Worm (Caenorhabditis elegans) whole organism, mixed stage, embryonic: ENCODE data around the gene nhr-290.

ENCODE experiments used
- M03D4.4 ChIP-seq: sonication (generic microtip); optimal IDR thresholded peaks from 2 replicates; lab custom pipeline; 2017; ENCODE audit warnings: mild to moderate bottlenecking, missing genetic modification characterization, missing compliant biosample characterization
- blmp-1 ChIP-seq: fragments of 150-350 bp; optimal IDR thresholded peaks from 2 replicates; lab custom pipeline; 2014; ENCODE audit warnings: missing biosample characterization, missing genetic modification characterization
- ceh-39 ChIP-seq: fragments of 150-350 bp; optimal IDR thresholded peaks from 2 replicates; lab custom pipeline; 2014; ENCODE audit warnings: missing biosample characterization, missing genetic modification characterization
- ceh-43 ChIP-seq: fragments of 200-800 bp; sonication (Bioruptor generic); optimal IDR thresholded peaks from 2 replicates; lab custom pipeline; 2018; ENCODE audit warnings: mild to moderate bottlenecking, missing genetic modification characterization, moderate library complexity, missing compliant biosample characterization
- ceh-83 ChIP-seq: fragments of 200-800 bp; sonication (Bioruptor generic); optimal IDR thresholded peaks from 2 replicates; lab custom pipeline; 2018; ENCODE audit warnings: mild to moderate bottlenecking, missing genetic modification characterization, missing compliant biosample characterization
- ces-1 ChIP-seq: fragments of 150-350 bp; optimal IDR thresholded peaks from 2 replicates; lab custom pipeline; 2014; ENCODE audit warnings: missing biosample characterization, missing genetic modification reagents, missing genetic modification characterization
- cnd-1 ChIP-seq: fragments of 200-800 bp; sonication (Bioruptor generic); optimal IDR thresholded peaks from 2 replicates; lab custom pipeline; 2018; ENCODE audit warnings: mild to moderate bottlenecking, missing genetic modification characterization, missing compliant biosample characterization
- drap-1 ChIP-seq: fragments of 200-800 bp; sonication (Bioruptor generic); optimal IDR thresholded peaks from 3 replicates; lab custom pipeline; 2018; ENCODE audit warnings: mild to moderate bottlenecking, missing genetic modification characterization, missing compliant biosample characterization
- elt-1 ChIP-seq: sonication (generic microtip); optimal IDR thresholded peaks from 2 replicates; lab custom pipeline; 2017; ENCODE audit warnings: missing genetic modification characterization, mild to moderate bottlenecking, missing compliant biosample characterization, antibody characterized with exemption, moderate library complexity, borderline replicate concordance; ENCODE audit not compliant: insufficient read depth
- elt-3 ChIP-seq: fragments of 150-350 bp; optimal IDR thresholded peaks from 2 replicates; lab custom pipeline; 2014; ENCODE audit warnings: missing biosample characterization, missing genetic modification characterization
- flh-1 ChIP-seq: fragments of 200-800 bp; sonication (Bioruptor generic); optimal IDR thresholded peaks from 2 replicates; lab custom pipeline; 2018; ENCODE audit warnings: mild to moderate bottlenecking, missing genetic modification characterization, moderate library complexity, missing compliant biosample characterization
- ham-2 ChIP-seq: fragments of 200-800 bp; sonication (Bioruptor generic); optimal IDR thresholded peaks from 2 replicates; lab custom pipeline; 2018; ENCODE audit warnings: mild to moderate bottlenecking, missing genetic modification characterization, missing compliant biosample characterization
- hlh-1 ChIP-seq: fragments of 150-350 bp; optimal IDR thresholded peaks from 2 replicates; lab custom pipeline; 2014; ENCODE audit warnings: missing biosample characterization, missing genetic modification reagents, missing genetic modification characterization
- lin-13 ChIP-seq: fragments of 150-350 bp; optimal IDR thresholded peaks from 2 replicates; lab custom pipeline; 2014; ENCODE audit warnings: missing biosample characterization, missing genetic modification characterization
- lin-32 ChIP-seq: fragments of 200-800 bp; sonication (Bioruptor generic); optimal IDR thresholded peaks from 2 replicates; lab custom pipeline; 2018; ENCODE audit warnings: mild to moderate bottlenecking, missing genetic modification characterization, missing compliant biosample characterization
- lsy-2 ChIP-seq: fragments of 150-350 bp; optimal IDR thresholded peaks from 2 replicates; lab custom pipeline; 2014; ENCODE audit warnings: missing biosample characterization, missing genetic modification characterization
- mab-5 ChIP-seq: fragments of 150-350 bp; optimal IDR thresholded peaks from 2 replicates; lab custom pipeline; 2014; ENCODE audit warnings: missing biosample characterization, missing genetic modification characterization
- mep-1 ChIP-seq: fragments of 150-350 bp; optimal IDR thresholded peaks from 2 replicates; lab custom pipeline; 2017; ENCODE audit warnings: missing biosample characterization, missing genetic modification reagents, missing genetic modification characterization, inconsistent platforms
- mls-2 ChIP-seq: sonication (generic microtip); optimal IDR thresholded peaks from 2 replicates; lab custom pipeline; 2016; ENCODE audit warnings: mild to moderate bottlenecking, missing genetic modification characterization, moderate library complexity, missing compliant biosample characterization
- nhr-12 ChIP-seq: fragments of 150-350 bp; optimal IDR thresholded peaks from 2 replicates; lab custom pipeline; 2014; ENCODE audit warnings: missing biosample characterization, missing genetic modification characterization
- nhr-2 ChIP-seq: fragments of 150-350 bp; optimal IDR thresholded peaks from 2 replicates; lab custom pipeline; 2014; ENCODE audit warnings: missing biosample characterization, missing genetic modification characterization
- nhr-237 ChIP-seq: fragments of 150-350 bp; optimal IDR thresholded peaks from 2 replicates; lab custom pipeline; 2014; ENCODE audit warnings: missing biosample characterization, missing genetic modification characterization
- nhr-28 ChIP-seq: fragments of 150-350 bp; optimal IDR thresholded peaks from 2 replicates; lab custom pipeline; 2014; ENCODE audit warnings: missing biosample characterization, missing genetic modification characterization
- nhr-76 ChIP-seq: sonication (generic microtip); optimal IDR thresholded peaks from 2 replicates; lab custom pipeline; 2017; ENCODE audit warnings: missing biosample characterization, missing genetic modification characterization
- pha-4 ChIP-seq: fragments of 150-350 bp; optimal IDR thresholded peaks from 2 replicates; lab custom pipeline; 2018; ENCODE audit warnings: missing biosample characterization, missing genetic modification reagents, missing genetic modification characterization
- sem-2 ChIP-seq: fragments of 200-800 bp; sonication (Bioruptor generic); optimal IDR thresholded peaks from 2 replicates; lab custom pipeline; 2018; ENCODE audit warnings: mild to moderate bottlenecking, missing genetic modification characterization, missing compliant biosample characterization
- snpc-4 ChIP-seq: fragments of 150-350 bp; optimal IDR thresholded peaks from 2 replicates; lab custom pipeline; 2014; ENCODE audit warnings: missing biosample characterization, missing genetic modification characterization
- sptf-1 ChIP-seq: sonication (generic microtip); optimal IDR thresholded peaks from 2 replicates; lab custom pipeline; 2017; ENCODE audit warnings: mild to moderate bottlenecking, missing genetic modification characterization, moderate library complexity, missing compliant biosample characterization
- unc-120 ChIP-seq: sonication (generic microtip); optimal IDR thresholded peaks from 2 replicates; lab custom pipeline; 2017; ENCODE audit warnings: missing genetic modification characterization, missing compliant biosample characterization; ENCODE audit not compliant: poor library complexity, severe bottlenecking
- unc-39 ChIP-seq: fragments of 150-350 bp; optimal IDR thresholded peaks from 2 replicates; lab custom pipeline; 2014; ENCODE audit warnings: missing biosample characterization, missing genetic modification characterization
- unc-62 ChIP-seq: fragments of 150-350 bp; optimal IDR thresholded peaks from 2 replicates; lab custom pipeline; 2014; ENCODE audit warnings: missing biosample characterization, missing genetic modification reagents, missing genetic modification characterization
- zip-8 ChIP-seq: fragments of 150-350 bp; optimal IDR thresholded peaks from 2 replicates; lab custom pipeline; 2014; ENCODE audit warnings: missing biosample characterization, missing genetic modification characterization
- ztf-11 ChIP-seq: fragments of 150-350 bp; optimal IDR thresholded peaks from 2 replicates; lab custom pipeline; 2014; ENCODE audit warnings: missing biosample characterization, missing genetic modification characterization

nhr-290 gene

ce11 chrV:2573108-2573507 lies 873 bp upstream of the nhr-290 start, which contains the start of gene srj-20:
Gene srj-20 (minus strand): TSS chrV:2573208.
- no peak for TF ChIP-seq nhr-2
- TF ChIP-seq lsy-2, result no peak
- no peak for TF ChIP-seq snpc-4 (tag; lab: Kevin White, UChicago)
- TF ChIP-seq ham-2 (GFP tag; lab: Kevin White, UChicago), result no peak
- no peak for TF ChIP-seq ces-1
- no peak for TF ChIP-seq nhr-76 (tag; lab: Kevin White, UChicago)
- no peak for TF ChIP-seq unc-62 (GFP tag; lab: Kevin White, UChicago)
- no peak for TF ChIP-seq ceh-39 (tag; lab: Kevin White, UChicago)
- TF ChIP-seq ceh-83, result no peak
- TF ChIP-seq lin-13 (tag; lab: Kevin White, UChicago), result no peak
- no peak for TF ChIP-seq M03D4.4 (tag; lab: Kevin White, UChicago)
- no peak for TF ChIP-seq blmp-1 (tag; lab: Kevin White, UChicago)
- no peak for TF ChIP-seq zip-8 (tag; lab: Kevin White, UChicago)
- no peak for TF ChIP-seq sem-2 (GFP tag; lab: Kevin White, UChicago)
- no peak for TF ChIP-seq elt-1 (tag; lab: Kevin White, UChicago)
- no peak for TF ChIP-seq nhr-28 (tag; lab: Kevin White, UChicago)
- TF ChIP-seq ceh-43 (GFP tag; lab: Kevin White, UChicago), result no peak
- TF ChIP-seq cnd-1, result no peak
- no peak for TF ChIP-seq lin-32 (GFP tag; lab: Kevin White, UChicago)
- no peak for TF ChIP-seq sptf-1

ce11 chrV:2575716-2576115 lies 1.7 kb downstream of the nhr-290 start:
- TF ChIP-seq mls-2 (tag; lab: Kevin White, UChicago), result no peak
- TF ChIP-seq zip-8 (tag; lab: Kevin White, UChicago), result no peak
- TF ChIP-seq sem-2 (GFP tag; lab: Kevin White, UChicago), result no peak
- no peak for TF ChIP-seq unc-120 (tag; lab: Kevin White, UChicago)
- no peak for TF ChIP-seq nhr-12 (tag; lab: Kevin White, UChicago)
- no peak for TF ChIP-seq lsy-2

- TF ChIP-seq drap-1 (GFP tag; lab: Kevin White, UChicago) (no peak), flh-1 (no peak), ztf-11 (tag; lab: Kevin White, UChicago) (no peak), nhr-12 (tag; lab: Kevin White, UChicago) (no peak), ceh-39 (tag; lab: Kevin White, UChicago) (no peak), unc-39 (tag; lab: Kevin White, UChicago) (no peak), elt-3 (no peak), nhr-76 (tag; lab: Kevin White, UChicago) (no peak)
These were observed 3.6 kb downstream of the nhr-290 start, which contains the start of gene srt-4 for ce11 chrV:2577603-2578002. Gene srt-4 (plus strand): TSS chrV:2577903.

ce11 chrV:2580598-2580997 lies 6.6 kb downstream of the nhr-290 start, which contains the start of gene C29G2.3:
Gene C29G2.3 (plus strand): TSS chrV:2580898.
- TF ChIP-seq mab-5 (tag; lab: Kevin White, UChicago), result no peak
- TF ChIP-seq lin-13 (tag; lab: Kevin White, UChicago), result no peak
- TF ChIP-seq ceh-83, result no peak
- no peak for TF ChIP-seq flh-1
- TF ChIP-seq ces-1, result no peak
- TF ChIP-seq ceh-43 (GFP tag; lab: Kevin White, UChicago), result no peak
- no peak for TF ChIP-seq nhr-28 (tag; lab: Kevin White, UChicago)
- TF ChIP-seq cnd-1, result no peak
- no peak for TF ChIP-seq lin-32 (GFP tag; lab: Kevin White, UChicago)
- no peak for TF ChIP-seq elt-3
- no peak for TF ChIP-seq mls-2 (tag; lab: Kevin White, UChicago)
- no peak for TF ChIP-seq unc-39 (tag; lab: Kevin White, UChicago)
- no peak for TF ChIP-seq hlh-1 (tag; lab: Kevin White, UChicago)
- no peak for TF ChIP-seq ceh-39 (tag; lab: Kevin White, UChicago)
- no peak for TF ChIP-seq drap-1 (GFP tag; lab: Kevin White, UChicago)
- TF ChIP-seq lsy-2, result no peak
- no peak for TF ChIP-seq nhr-237 (tag; lab: Kevin White, UChicago)
- TF ChIP-seq zip-8 (tag; lab: Kevin White, UChicago), result no peak
- TF ChIP-seq nhr-76 (tag; lab: Kevin White, UChicago), result no peak

ce11 chrV:2585727-2586126 lies 11.7 kb downstream of the nhr-290 start, which contains the start of gene C29G2.6:
Gene C29G2.6 (minus strand): TSS chrV:2585908.
- TF ChIP-seq lsy-2 (no peak), mab-5 (tag; lab: Kevin White, UChicago) (no peak), ceh-43 (GFP tag; lab: Kevin White, UChicago) (no peak), sem-2 (GFP tag; lab: Kevin White, UChicago) (no peak), lin-32 (GFP tag; lab: Kevin White, UChicago) (no peak), nhr-76 (tag; lab: Kevin White, UChicago) (no peak), unc-120 (tag; lab: Kevin White, UChicago) (no peak), cnd-1 (no peak), pha-4 (tag; lab: Kevin White, UChicago) (no peak), ces-1 (no peak), zip-8 (tag; lab: Kevin White, UChicago) (no peak), elt-3 (no peak), ceh-83 (no peak), mep-1 (tag; lab: Kevin White, UChicago) (no peak)
- TF ChIP-seq, all 35 proteins: peak for 0
